Worm (Caenorhabditis elegans): ENCODE results near the gene R10E4.3.
A peak's percentile ranks its signal among the peaks of the same experiment; 100 is the strongest.

R10E4.3 gene

DNA sequence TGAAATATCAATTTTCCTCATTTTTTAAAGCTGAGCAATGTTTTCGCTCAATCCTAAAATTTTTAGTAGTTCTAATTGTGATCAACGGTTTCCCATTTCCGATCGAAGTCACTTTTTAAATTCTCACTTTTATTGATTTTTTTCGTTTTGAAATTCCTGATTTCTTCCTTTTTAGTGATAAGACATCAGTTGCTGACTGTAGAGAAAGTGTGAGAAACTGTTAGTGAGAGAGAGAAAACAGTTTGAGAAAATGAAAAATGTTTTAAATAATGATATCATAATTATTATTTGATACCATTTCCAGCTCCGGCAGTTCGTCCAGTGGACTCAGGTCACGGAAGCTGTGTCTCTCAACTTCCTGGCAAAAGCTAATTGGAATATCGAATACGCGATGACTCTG, 27.2 kb upstream of the R10E4.3 start:
- TF ChIP-seq snpc-4 (tag; optimal IDR thresholded peaks at IDR 0.05): no peak
- no peak for TF ChIP-seq skn-1 (tag; optimal IDR thresholded peaks at IDR 0.05)
- TF ChIP-seq nhr-237 (tag; optimal IDR thresholded peaks at IDR 0.05): no peak

- TF ChIP-seq lir-3 (tag; optimal IDR thresholded peaks at IDR 0.05; ENCODE audit: poor library complexity) (peak; percentile 61), sptf-1 (tag; optimal IDR thresholded peaks at IDR 0.05) (no peak), sup-37 (GFP tag; optimal IDR thresholded peaks at IDR 0.05) (no peak), unc-98 (GFP tag; IDR thresholded peaks at IDR 0.05) (no peak), elt-3 (tag; optimal IDR thresholded peaks at IDR 0.05) (peak in 1 of 6 experiments; percentile 84), aly-2 (tag; optimal IDR thresholded peaks at IDR 0.05) (peak; percentile 15), lsy-2 (tag; optimal IDR thresholded peaks at IDR 0.05) (peak; percentile 81 to 90), lin-15B (tag; optimal IDR thresholded peaks at IDR 0.05) (peak; percentile 65), jun-1 (tag; optimal IDR thresholded peaks at IDR 0.05) (peak; percentile 50), nhr-19 (GFP tag; conservative IDR thresholded peaks at IDR 0.05) (no peak; the same call in none of the 2 replicates), unc-62 (GFP tag; optimal IDR thresholded peaks at IDR 0.05) (no peak), efl-1 (optimal IDR thresholded peaks at IDR 0.05) (peak; percentile 80 to 81), efl-1 (GFP tag; optimal IDR thresholded peaks at IDR 0.05 in 1 of 2) (peak; percentile 75 to 97), ceh-8 (GFP tag; optimal IDR thresholded peaks at IDR 0.05) (no peak), lin-14 (GFP tag; optimal IDR thresholded peaks at IDR 0.05) (no peak), grh-1 (GFP tag; IDR thresholded peaks at IDR 0.05) (no peak), snu-23 (GFP tag; optimal IDR thresholded peaks at IDR 0.05) (peak; percentile 91), ceh-82 (tag; optimal IDR thresholded peaks at IDR 0.05) (peak in 2 of 3 experiments; percentile 69 to 82), nhr-85 (tag) (peak; percentile 36), ets-5 (GFP tag; IDR thresholded peaks at IDR 0.05) (no peak), pag-3 (tag; optimal IDR thresholded peaks at IDR 0.05; ENCODE audit: borderline replicate concordance, insufficient read depth) (no peak), lin-39 (tag; optimal IDR thresholded peaks at IDR 0.05) (no peak), lin-35 (GFP tag; optimal IDR thresholded peaks at IDR 0.05) (peak; percentile 73 to 87), aha-1 (tag; optimal IDR thresholded peaks at IDR 0.05) (no peak), egl-13 (tag; optimal IDR thresholded peaks at IDR 0.05) (peak; percentile 29), ceh-63 (GFP tag; optimal IDR thresholded peaks at IDR 0.05) (no peak), snpc-4 (tag; optimal IDR thresholded peaks at IDR 0.05) (peak; percentile 11), dpl-1 (GFP tag; optimal IDR thresholded peaks at IDR 0.05) (peak; percentile 71 to 76 (median 73)), Y116A8C.19 (tag; optimal IDR thresholded peaks at IDR 0.05; ENCODE audit: borderline replicate concordance) (no peak), unc-130 (tag; optimal IDR thresholded peaks at IDR 0.05) (peak; percentile 60), efl-3 (GFP tag; optimal IDR thresholded peaks at IDR 0.05) (no peak), ces-1 (GFP tag; optimal IDR thresholded peaks at IDR 0.05) (no peak), ceh-90 (tag; optimal IDR thresholded peaks at IDR 0.05) (no peak), egl-27 (tag; optimal IDR thresholded peaks at IDR 0.05) (no peak), mdl-1 (tag; optimal IDR thresholded peaks at IDR 0.05) (peak in 1 of 2 experiments; percentile 88), xbp-1 (tag; optimal IDR thresholded peaks at IDR 0.05) (peak; percentile 82), C16A3.4 (tag; optimal IDR thresholded peaks at IDR 0.05) (peak; percentile 84), hpl-2 (GFP tag; optimal IDR thresholded peaks at IDR 0.05) (peak; percentile 6), tlp-1 (tag; optimal IDR thresholded peaks at IDR 0.05) (no peak), F16B12.6 (tag; optimal IDR thresholded peaks at IDR 0.05) (peak; percentile 52), rnt-1 (tag; optimal IDR thresholded peaks at IDR 0.05) (no peak), mep-1 (tag; optimal IDR thresholded peaks at IDR 0.05) (peak; percentile 86), mef-2 (tag; optimal IDR thresholded peaks at IDR 0.05) (no peak), vab-15 (tag; optimal IDR thresholded peaks at IDR 0.05) (no peak), zip-4 (GFP tag; optimal IDR thresholded peaks at IDR 0.05) (no peak), fkh-8 (tag; optimal IDR thresholded peaks at IDR 0.05) (peak; percentile 83), C34B4.2 (tag; optimal IDR thresholded peaks at IDR 0.05) (no peak)
These were observed 26.0 kb upstream of the R10E4.3 start, which contains the start of the genes evl-14 and dcn-1 for ce11 chrIII:4313061-4313962. Gene evl-14, minus strand, starts transcription at chrIII:4313128. Gene dcn-1, plus strand, starts transcription at chrIII:4313912.
